Worm (Caenorhabditis elegans) whole organism, young adult: Measurements from ENCODE around the gene ubc-18.

ENCODE experiments used
- B0035.1 ChIP-seq: sonication (generic microtip); optimal IDR thresholded peaks from 2 replicates; lab custom pipeline; 2016; ENCODE audit warnings: missing genetic modification characterization, mild to moderate bottlenecking, missing compliant biosample characterization, missing genotype, missing genetic modification reagents
- D2030.7 ChIP-seq: fragments of 200-800 bp; sonication (Bioruptor generic); IDR thresholded peaks from 2 replicates; pipeline ENCODE4 v1.3.6; 2022; ENCODE audit warnings: missing genetic modification reagents, missing genetic modification characterization, missing compliant biosample characterization
- F33H1.4 ChIP-seq: fragments of 200-800 bp; sonication (Bioruptor generic); IDR thresholded peaks from 2 replicates; pipeline ENCODE4 v1.3.6; 2022; ENCODE audit warnings: missing genetic modification reagents, missing genetic modification characterization, missing compliant biosample characterization
- F52B5.7 ChIP-seq: sonication (generic microtip); optimal IDR thresholded peaks from 2 replicates; lab custom pipeline; 2016; ENCODE audit warnings: mild to moderate bottlenecking, missing genetic modification characterization, missing compliant biosample characterization
- F57A8.1 ChIP-seq: fragments of 200-800 bp; sonication (Bioruptor generic); optimal IDR thresholded peaks from 2 replicates; lab custom pipeline; 2018; ENCODE audit warnings: mild to moderate bottlenecking, missing genetic modification characterization, moderate library complexity, missing compliant biosample characterization
- T26A5.8 ChIP-seq: sonication (generic microtip); optimal IDR thresholded peaks from 2 replicates; lab custom pipeline; 2016; ENCODE audit warnings: missing genetic modification characterization, missing compliant biosample characterization
- ZK185.1 ChIP-seq: sonication (generic microtip); optimal IDR thresholded peaks from 2 replicates; lab custom pipeline; 2016; ENCODE audit warnings: mild to moderate bottlenecking, missing genetic modification characterization, missing compliant biosample characterization; ENCODE audit not compliant: poor library complexity, severe bottlenecking
- ama-1 ChIP-seq, 3 experiments: fragments of 150-350 bp in 1 of 3; sonication (generic microtip) in 2 of 3; optimal IDR thresholded peaks; 2 replicates each; lab custom pipeline; 2014 to 2018; ENCODE audit warnings: missing biosample characterization in 2 of 3, missing genetic modification characterization in 2 of 3, missing genetic modification reagents in 2 of 3
- aptf-2 ChIP-seq: fragments of 200-800 bp; sonication (Bioruptor generic); conservative IDR thresholded peaks from 2 replicates; pipeline ENCODE4 v1.3.6; 2022; ENCODE audit warnings: missing genetic modification reagents, missing genetic modification characterization, missing compliant biosample characterization
- athp-1 ChIP-seq: sonication (generic microtip); optimal IDR thresholded peaks from 2 replicates; lab custom pipeline; 2017; ENCODE audit warnings: mild to moderate bottlenecking, missing genetic modification characterization, missing compliant biosample characterization
- attf-5 ChIP-seq: fragments of 200-800 bp; sonication (Bioruptor generic); optimal IDR thresholded peaks from 2 replicates; lab custom pipeline; 2018; ENCODE audit warnings: mild to moderate bottlenecking, missing genetic modification characterization, missing compliant biosample characterization
- cebp-1 ChIP-seq, 2 experiments: fragments of 200-800 bp in 1 of 2; sonication (Bioruptor generic) in 1 of 2; sonication (generic microtip) in 1 of 2; IDR thresholded peaks in 1 of 2; optimal IDR thresholded peaks in 1 of 2; 2 replicates each; pipeline versions ENCODE4 v1.3.6 to Lab custom; 2017 to 2022; ENCODE audit warnings: missing compliant biosample characterization in 2 of 2, missing genetic modification characterization in 2 of 2, mild to moderate bottlenecking in 1 of 2, missing genetic modification reagents in 1 of 2, moderate library complexity in 1 of 2
- ceh-27 ChIP-seq: fragments of 200-800 bp; sonication (Bioruptor generic); optimal IDR thresholded peaks from 2 replicates; lab custom pipeline; 2018; ENCODE audit warnings: mild to moderate bottlenecking, missing genetic modification characterization, moderate library complexity, missing compliant biosample characterization
- ceh-40 ChIP-seq: fragments of 200-800 bp; sonication (Bioruptor generic); IDR thresholded peaks from 2 replicates; pipeline ENCODE4 v1.3.6; 2022; ENCODE audit warnings: missing genetic modification characterization, missing compliant biosample characterization
- ceh-79 ChIP-seq: sonication (generic microtip); optimal IDR thresholded peaks from 2 replicates; lab custom pipeline; 2017; ENCODE audit warnings: mild to moderate bottlenecking, missing genetic modification characterization, missing compliant biosample characterization
- chd-7 ChIP-seq: sonication (generic microtip); optimal IDR thresholded peaks from 2 replicates; lab custom pipeline; 2016; ENCODE audit warnings: mild to moderate bottlenecking, missing genetic modification characterization, moderate library complexity, missing compliant biosample characterization
- egrh-3 ChIP-seq: fragments of 200-800 bp; sonication (Bioruptor generic); IDR thresholded peaks from 2 replicates; pipeline ENCODE4 v1.3.6; 2022; ENCODE audit warnings: missing genetic modification reagents, missing genetic modification characterization, missing compliant biosample characterization
- ets-4 ChIP-seq: fragments of 200-800 bp; sonication (Bioruptor generic); optimal IDR thresholded peaks from 2 replicates; lab custom pipeline; 2018; ENCODE audit warnings: mild to moderate bottlenecking, missing genetic modification characterization, missing compliant biosample characterization
- him-1 ChIP-seq: sonication (generic microtip); optimal IDR thresholded peaks from 2 replicates; lab custom pipeline; 2016; ENCODE audit warnings: missing genotype, missing genetic modification reagents, missing genetic modification characterization, missing compliant biosample characterization
- hlh-12 ChIP-seq: sonication (generic microtip); optimal IDR thresholded peaks from 2 replicates; lab custom pipeline; 2016; ENCODE audit warnings: missing genetic modification characterization, missing compliant biosample characterization
- hmg-1.2 ChIP-seq: fragments of 200-800 bp; sonication (Bioruptor generic); IDR thresholded peaks from 2 replicates; pipeline ENCODE4 v1.3.6; 2022; ENCODE audit warnings: missing genetic modification reagents, missing genetic modification characterization, missing compliant biosample characterization
- lin-26 ChIP-seq: fragments of 200-800 bp; sonication (Bioruptor generic); IDR thresholded peaks from 2 replicates; pipeline ENCODE4 v1.3.6; 2022; ENCODE audit warnings: missing genetic modification reagents, missing genetic modification characterization, missing compliant biosample characterization
- lin-40 ChIP-seq: sonication (generic microtip); optimal IDR thresholded peaks from 2 replicates; lab custom pipeline; 2016; ENCODE audit warnings: missing genetic modification characterization, mild to moderate bottlenecking, missing compliant biosample characterization, missing genotype, missing genetic modification reagents
- lsl-1 ChIP-seq: fragments of 200-800 bp; sonication (Bioruptor generic); optimal IDR thresholded peaks from 2 replicates; lab custom pipeline; 2018; ENCODE audit warnings: mild to moderate bottlenecking, missing genetic modification characterization, moderate library complexity, missing compliant biosample characterization
- madf-6 ChIP-seq: fragments of 200-800 bp; sonication (Bioruptor generic); IDR thresholded peaks from 2 replicates; pipeline ENCODE4 v1.3.6; 2022; ENCODE audit warnings: missing genetic modification reagents, missing genetic modification characterization, missing compliant biosample characterization
- mcd-1 ChIP-seq: fragments of 200-800 bp; sonication (Bioruptor generic); IDR thresholded peaks from 2 replicates; pipeline ENCODE4 v1.3.6; 2022; ENCODE audit warnings: missing genetic modification reagents, missing genetic modification characterization, missing compliant biosample characterization
- mel-28 ChIP-seq: sonication (generic microtip); optimal IDR thresholded peaks from 2 replicates; lab custom pipeline; 2016; ENCODE audit warnings: borderline replicate concordance, mild to moderate bottlenecking, missing genetic modification characterization, missing compliant biosample characterization
- mes-4 ChIP-seq: sonication (generic microtip); optimal IDR thresholded peaks from 2 replicates; lab custom pipeline; 2016; ENCODE audit warnings: missing genotype, missing genetic modification characterization, missing compliant biosample characterization
- nfya-1 ChIP-seq: sonication (generic microtip); optimal IDR thresholded peaks from 2 replicates; lab custom pipeline; 2017; ENCODE audit warnings: antibody characterized with exemption, missing compliant biosample characterization, missing genetic modification characterization, borderline replicate concordance; ENCODE audit not compliant: insufficient read depth
- nfyb-1 ChIP-seq: fragments of 200-800 bp; sonication (Bioruptor generic); IDR thresholded peaks from 2 replicates; pipeline ENCODE4 v1.3.6; 2022; ENCODE audit warnings: missing genetic modification reagents, missing genetic modification characterization, missing compliant biosample characterization
- nhr-179 ChIP-seq: sonication (generic microtip); optimal IDR thresholded peaks from 2 replicates; lab custom pipeline; 2016; ENCODE audit warnings: mild to moderate bottlenecking, missing genetic modification characterization, missing compliant biosample characterization
- nhr-27 ChIP-seq: fragments of 200-800 bp; sonication (Bioruptor generic); optimal IDR thresholded peaks from 2 replicates; lab custom pipeline; 2018; ENCODE audit warnings: mild to moderate bottlenecking, missing genetic modification characterization, moderate library complexity, missing compliant biosample characterization
- rcor-1 ChIP-seq: fragments of 200-800 bp; sonication (Bioruptor generic); IDR thresholded peaks from 2 replicates; pipeline ENCODE4 v1.3.6; 2022; ENCODE audit warnings: missing genetic modification reagents, missing genetic modification characterization, missing compliant biosample characterization
- snpc-3.4 ChIP-seq: sonication (generic microtip); optimal IDR thresholded peaks from 2 replicates; lab custom pipeline; 2017; ENCODE audit warnings: missing genetic modification characterization, mild to moderate bottlenecking, missing compliant biosample characterization, antibody characterized with exemption, moderate library complexity, missing genotype, missing genetic modification reagents
- snpc-4 ChIP-seq, 5 experiments: fragments of 150-350 bp in 1 of 5; sonication (generic microtip) in 4 of 5; optimal IDR thresholded peaks; 2 replicates each; lab custom pipeline; 2014 to 2018; ENCODE audit warnings: missing genetic modification characterization in 5 of 5, missing biosample characterization in 3 of 5, antibody characterized with exemption in 2 of 5, mild to moderate bottlenecking in 2 of 5, missing compliant biosample characterization in 2 of 5, missing genotype in 2 of 5, moderate library complexity in 2 of 5, missing genetic modification reagents in 1 of 5
- unc-62 ChIP-seq: fragments of 150-350 bp; optimal IDR thresholded peaks from 2 replicates; lab custom pipeline; 2014; ENCODE audit warnings: missing biosample characterization, missing genetic modification reagents, missing genetic modification characterization
- zfh-2 ChIP-seq: fragments of 200-800 bp; sonication (Bioruptor generic); conservative IDR thresholded peaks from 2 replicates; pipeline ENCODE4 v1.3.6; 2022; ENCODE audit warnings: missing genetic modification reagents, missing genetic modification characterization, missing compliant biosample characterization
- zim-3 ChIP-seq: sonication (generic microtip); optimal IDR thresholded peaks from 2 replicates; lab custom pipeline; 2017; ENCODE audit warnings: mild to moderate bottlenecking, missing genetic modification characterization, moderate library complexity, missing compliant biosample characterization
- ztf-25 ChIP-seq: fragments of 200-800 bp; sonication (Bioruptor generic); IDR thresholded peaks from 2 replicates; pipeline ENCODE4 v1.3.6; 2022; ENCODE audit warnings: missing genetic modification reagents, missing genetic modification characterization, missing compliant biosample characterization

The ubc-18 gene

ce11 chrIII:7030044-7030804, 38.1 kb downstream of the ubc-18 start (continued):
- no peak for TF ChIP-seq rcor-1 (GFP tag; lab: Robert Waterston, UW)

ce11 chrIII:7029105-7029504, 39.3 kb downstream of the ubc-18 start, which contains the start of gene cyk-1:
cyk-1 (minus strand) TSS chrIII:7029205.
- TF ChIP-seq rcor-1 (GFP tag; lab: Robert Waterston, UW) (no peak), ama-1 (optimal IDR thresholded peaks at IDR 0.05; lab: Kevin White, UChicago) (no peak), ama-1 (GFP tag; optimal IDR thresholded peaks at IDR 0.05; lab: Kevin White, UChicago) (no peak), chd-7 (tag; lab: Kevin White, UChicago) (no peak), madf-6 (GFP tag; lab: Robert Waterston, UW) (no peak), snpc-4 (GFP tag; optimal IDR thresholded peaks at IDR 0.05; lab: Kevin White, UChicago) (no peak), snpc-4 (tag; optimal IDR thresholded peaks at IDR 0.05; lab: Kevin White, UChicago) (no peak), mel-28 (tag; lab: Kevin White, UChicago) (no peak), lsl-1 (GFP tag; lab: Kevin White, UChicago) (no peak), ceh-79 (tag; lab: Kevin White, UChicago) (no peak), B0035.1 (tag; lab: Kevin White, UChicago) (no peak), unc-62 (no peak)
- TF ChIP-seq, all 124 proteins: peak for 0

ce11 chrIII:7025839-7026238, 42.5 kb downstream of the ubc-18 start:
- TF ChIP-seq mcd-1 (peak; percentile 43; the same call in 1 of the 2 replicates), hlh-12 (tag; lab: Kevin White, UChicago) (no peak), zfh-2 (GFP tag; lab: Robert Waterston, UW) (peak; percentile 96), ztf-25 (0 out of 2 replicates have a peak, but pooled peaks have one; percentile 20), egrh-3 (GFP tag; lab: Robert Waterston, UW) (peak; percentile 98)

- TF ChIP-seq athp-1 (tag; lab: Kevin White, UChicago) (no peak), ZK185.1 (tag; lab: Kevin White, UChicago) (no peak), mes-4 (no peak), lin-26 (GFP tag; lab: Robert Waterston, UW) (no peak), madf-6 (GFP tag; lab: Robert Waterston, UW) (0 out of 2 replicates have a peak, but pooled peaks have one; percentile 7), nhr-27 (tag; lab: Kevin White, UChicago) (no peak), cebp-1 (GFP tag; IDR thresholded peaks at IDR 0.05; lab: Robert Waterston, UW) (no peak), cebp-1 (tag; optimal IDR thresholded peaks at IDR 0.05; lab: Kevin White, UChicago) (no peak), attf-5 (GFP tag; lab: Kevin White, UChicago) (peak; percentile 19), B0035.1 (tag; lab: Kevin White, UChicago) (no peak), snpc-3.4 (tag; lab: Kevin White, UChicago) (peak; percentile 20), nfya-1 (no peak), nhr-179 (tag; lab: Kevin White, UChicago) (no peak), ets-4 (GFP tag; lab: Kevin White, UChicago) (no peak), hmg-1.2 (GFP tag; lab: Robert Waterston, UW) (peak; percentile 99), zim-3 (tag; lab: Kevin White, UChicago) (no peak), F52B5.7 (tag; lab: Kevin White, UChicago) (no peak), lsl-1 (GFP tag; lab: Kevin White, UChicago) (peak; percentile 12), him-1 (tag; lab: Kevin White, UChicago) (peak; percentile 25), D2030.7 (GFP tag; lab: Robert Waterston, UW) (no peak), aptf-2 (no peak), nfyb-1 (GFP tag; lab: Robert Waterston, UW) (no peak), T26A5.8 (no peak), ceh-27 (GFP tag; lab: Kevin White, UChicago) (no peak), F33H1.4 (GFP tag; lab: Robert Waterston, UW) (no peak), lin-40 (tag; lab: Kevin White, UChicago) (no peak), F57A8.1 (GFP tag; lab: Kevin White, UChicago) (no peak), ceh-40 (no peak)
These were observed 47.2 kb downstream of the ubc-18 start, which contains the start of gene rfl-1 for ce11 chrIII:7021156-7021637. rfl-1 (plus strand) TSS chrIII:7021206.
